Worm (Caenorhabditis elegans): ENCODE measurements around the gene idpb-4.
A peak's percentile ranks its signal among the peaks of the same experiment; 100 is the strongest.

idpb-4 gene

DNA sequence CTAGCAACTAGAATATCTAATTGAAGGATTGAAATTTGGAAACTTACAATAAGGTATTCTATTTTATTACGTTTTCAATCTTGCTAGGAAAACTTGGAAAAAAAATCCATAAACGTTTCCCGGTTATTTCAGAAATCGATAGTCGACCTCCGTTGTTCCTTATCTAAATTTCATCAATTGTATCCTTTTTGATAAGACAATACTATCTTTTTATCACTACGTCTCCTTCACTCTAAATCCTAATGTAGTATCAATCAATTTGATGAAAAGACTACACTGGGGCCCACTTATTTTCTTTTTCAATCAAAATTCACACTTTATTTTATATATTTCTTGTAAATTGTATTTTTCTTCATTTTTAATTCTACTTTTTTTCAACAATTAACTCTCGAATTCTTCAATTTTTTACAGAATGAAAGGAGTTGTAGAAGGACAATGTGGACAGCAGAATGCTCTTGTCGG is 32.9 kb downstream of the idpb-4 start, which contains the start of gene prx-5:
prx-5 (plus strand) TSS at position 412 of the 462 bp plus-strand sequence.
- TF ChIP-seq sox-4 (tag; optimal IDR thresholded peaks at IDR 0.05) (no peak), elt-2 (tag; optimal IDR thresholded peaks at IDR 0.05) (peak; percentile 16), dsc-1 (tag; optimal IDR thresholded peaks at IDR 0.05) (no peak), lin-35 (GFP tag; optimal IDR thresholded peaks at IDR 0.05) (peak in 1 of 2 experiments; percentile 7), nhr-19 (GFP tag; conservative IDR thresholded peaks at IDR 0.05) (no peak), nhr-12 (tag; optimal IDR thresholded peaks at IDR 0.05) (no peak), lin-13 (GFP tag; optimal IDR thresholded peaks at IDR 0.05) (no peak), lir-3 (tag; optimal IDR thresholded peaks at IDR 0.05; ENCODE audit: poor library complexity) (no peak), elt-3 (tag; optimal IDR thresholded peaks at IDR 0.05) (peak in 1 of 6 experiments; percentile 67), ceh-63 (GFP tag; optimal IDR thresholded peaks at IDR 0.05) (no peak), snu-23 (GFP tag; optimal IDR thresholded peaks at IDR 0.05) (no peak)

DNA sequence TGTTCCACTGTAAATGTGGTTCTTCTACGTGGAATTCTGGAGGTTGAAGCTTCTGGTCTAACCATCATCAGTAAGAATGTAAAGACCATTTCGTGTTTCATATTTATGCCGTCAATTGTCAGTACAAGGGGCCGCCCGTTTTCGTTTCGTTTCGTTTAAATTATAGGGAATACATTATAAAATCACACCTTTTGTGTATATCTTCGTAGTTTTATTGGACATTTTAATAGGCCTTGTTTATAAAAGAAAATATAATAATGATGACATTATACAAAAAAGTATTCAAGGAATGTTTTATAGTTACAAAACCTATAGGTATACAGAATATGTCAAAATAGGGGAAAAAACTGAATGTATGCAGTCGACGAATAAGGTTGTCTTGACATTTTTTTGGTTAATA is 33.6 kb downstream of the idpb-4 start, which contains the start of gene ceh-7:
ceh-7 (minus strand) TSS at position 101 of the 400 bp plus-strand sequence.
- TF ChIP-seq lir-3 (tag; optimal IDR thresholded peaks at IDR 0.05; ENCODE audit: poor library complexity): no peak
- TF ChIP-seq nhr-20 (tag; optimal IDR thresholded peaks at IDR 0.05): no peak
- no peak for TF ChIP-seq unc-62 (GFP tag; optimal IDR thresholded peaks at IDR 0.05)
- no peak for TF ChIP-seq grh-1 (GFP tag; IDR thresholded peaks at IDR 0.05)
- no peak for TF ChIP-seq ceh-63 (GFP tag; optimal IDR thresholded peaks at IDR 0.05)
- TF ChIP-seq nhr-237 (tag; optimal IDR thresholded peaks at IDR 0.05): no peak
- TF ChIP-seq elt-2 (tag; optimal IDR thresholded peaks at IDR 0.05): no peak
- no peak for TF ChIP-seq C16A3.4 (tag; optimal IDR thresholded peaks at IDR 0.05)
- TF ChIP-seq snu-23 (GFP tag; optimal IDR thresholded peaks at IDR 0.05): no peak
- no peak for TF ChIP-seq hpl-2 (GFP tag; optimal IDR thresholded peaks at IDR 0.05)
- TF ChIP-seq rnt-1 (tag; optimal IDR thresholded peaks at IDR 0.05): no peak
- no peak for TF ChIP-seq jun-1 (tag; optimal IDR thresholded peaks at IDR 0.05)
- no peak for TF ChIP-seq fkh-10 (GFP tag; optimal IDR thresholded peaks at IDR 0.05)

- TF ChIP-seq zip-4 (GFP tag; optimal IDR thresholded peaks at IDR 0.05): no peak
- no peak for TF ChIP-seq nhr-11 (tag; optimal IDR thresholded peaks at IDR 0.05)
Measured at ce11 chrII:8701619-8702350, 35.6 kb downstream of the idpb-4 start, which contains the start of gene sphk-1. TSS of gene sphk-1 (minus strand) at chrII:8701669.

DNA sequence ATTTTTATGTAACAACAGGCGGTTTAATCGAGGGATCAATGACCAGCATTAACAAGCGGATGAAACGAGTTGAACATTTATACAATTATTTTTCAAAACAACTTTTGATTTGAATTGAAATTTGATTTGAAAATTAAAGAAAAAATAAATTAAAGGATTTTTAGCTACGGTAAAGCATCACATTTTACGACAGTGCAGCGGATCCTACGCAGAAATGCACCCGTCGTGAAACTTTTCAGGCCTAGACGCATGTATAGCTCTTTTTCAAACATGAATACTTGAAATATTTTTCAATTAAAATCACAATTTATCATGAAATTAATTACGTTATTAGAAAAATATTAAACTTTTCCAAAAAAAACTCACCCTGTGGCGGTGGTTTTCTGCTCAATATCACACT is 36.3 kb downstream of the idpb-4 start:
- TF ChIP-seq lsy-2 (tag; optimal IDR thresholded peaks at IDR 0.05): peak; percentile 67 to 81
- peak in 1 of 2 experiments; percentile 6 for TF ChIP-seq efl-1 (optimal IDR thresholded peaks at IDR 0.05)
- no peak for TF ChIP-seq efl-1 (GFP tag; optimal IDR thresholded peaks at IDR 0.05 in 1 of 2)
- no peak for TF ChIP-seq irx-1 (tag; optimal IDR thresholded peaks at IDR 0.05)
- no peak for TF ChIP-seq lir-3 (tag; optimal IDR thresholded peaks at IDR 0.05; ENCODE audit: poor library complexity)
- no peak for TF ChIP-seq lin-15B (tag; optimal IDR thresholded peaks at IDR 0.05)
- TF ChIP-seq pag-3 (tag; optimal IDR thresholded peaks at IDR 0.05; ENCODE audit: borderline replicate concordance, insufficient read depth): no peak
- TF ChIP-seq mab-9 (GFP tag; IDR thresholded peaks at IDR 0.05): no peak
- TF ChIP-seq dpl-1 (GFP tag; optimal IDR thresholded peaks at IDR 0.05): peak in 1 of 3 experiments; percentile 20
- peak; percentile 3 for TF ChIP-seq mep-1 (tag; optimal IDR thresholded peaks at IDR 0.05)
- no peak for TF ChIP-seq unc-62 (GFP tag; optimal IDR thresholded peaks at IDR 0.05)
- TF ChIP-seq F16B12.6 (tag; optimal IDR thresholded peaks at IDR 0.05): peak; percentile 63

- TF ChIP-seq ama-1 (optimal IDR thresholded peaks at IDR 0.05) (no peak), nhr-237 (tag; optimal IDR thresholded peaks at IDR 0.05) (no peak), nhr-76 (tag; optimal IDR thresholded peaks at IDR 0.05) (no peak), tlp-1 (tag; optimal IDR thresholded peaks at IDR 0.05) (no peak), sptf-1 (tag; optimal IDR thresholded peaks at IDR 0.05) (no peak), F16B12.6 (tag; optimal IDR thresholded peaks at IDR 0.05) (no peak), tbx-2 (tag; optimal IDR thresholded peaks at IDR 0.05) (no peak), nhr-84 (tag; optimal IDR thresholded peaks at IDR 0.05) (no peak), irx-1 (tag; optimal IDR thresholded peaks at IDR 0.05) (no peak), lin-14 (GFP tag; optimal IDR thresholded peaks at IDR 0.05) (no peak), isw-1 (GFP tag; IDR thresholded peaks at IDR 0.05) (no peak), unc-130 (tag; optimal IDR thresholded peaks at IDR 0.05) (no peak), unc-86 (tag; optimal IDR thresholded peaks at IDR 0.05) (no peak), unc-30 (tag; optimal IDR thresholded peaks at IDR 0.05) (no peak), rnt-1 (tag; optimal IDR thresholded peaks at IDR 0.05) (no peak), ztf-4 (tag; optimal IDR thresholded peaks at IDR 0.05) (no peak), mdl-1 (tag; optimal IDR thresholded peaks at IDR 0.05) (no peak)
Measured at ce11 chrII:8698828-8699227, 38.5 kb downstream of the idpb-4 start, which contains the start of gene chdh-1. TSS of gene chdh-1 (minus strand) at chrII:8698928.
